Worm (Caenorhabditis elegans) whole organism, L3 larva: Measurements from ENCODE around the gene glr-4.

ENCODE experiments used
- ZK546.5 ChIP-seq: sonication (generic microtip); optimal IDR thresholded peaks from 2 replicates; lab custom pipeline; 2017; ENCODE audit warnings: missing biosample characterization, missing genetic modification characterization
- aly-2 ChIP-seq: fragments of 150-350 bp; optimal IDR thresholded peaks from 2 replicates; lab custom pipeline; 2014; ENCODE audit warnings: missing biosample characterization, missing genetic modification characterization
- ceh-16 ChIP-seq: sonication (generic microtip); optimal IDR thresholded peaks from 2 replicates; lab custom pipeline; 2017; ENCODE audit warnings: missing biosample characterization, missing genetic modification characterization
- ceh-9 ChIP-seq: sonication (generic microtip); optimal IDR thresholded peaks from 2 replicates; lab custom pipeline; 2018; ENCODE audit warnings: missing biosample characterization, missing genetic modification characterization
- daf-12 ChIP-seq: fragments of 150-350 bp; optimal IDR thresholded peaks from 2 replicates; lab custom pipeline; 2014; ENCODE audit warnings: missing biosample characterization, missing genetic modification reagents, missing genetic modification characterization
- elt-1 ChIP-seq: fragments of 150-350 bp; optimal IDR thresholded peaks from 2 replicates; lab custom pipeline; 2014; ENCODE audit warnings: missing biosample characterization, missing genetic modification characterization
- elt-2 ChIP-seq: sonication (generic microtip); optimal IDR thresholded peaks from 2 replicates; lab custom pipeline; 2016; ENCODE audit warnings: missing genetic modification reagents, mild to moderate bottlenecking, missing genetic modification characterization, missing compliant biosample characterization
- elt-3 ChIP-seq, 3 experiments: fragments of 150-350 bp in 1 of 3; sonication (generic microtip) in 2 of 3; optimal IDR thresholded peaks; 2 replicates in 2 of 3; 4 replicates in 1 of 3; lab custom pipeline; 2014 to 2017; ENCODE audit warnings: missing biosample characterization in 3 of 3, missing genetic modification characterization in 3 of 3
- eor-1 ChIP-seq, 2 experiments: fragments of 150-350 bp; optimal IDR thresholded peaks; 2 replicates each; lab custom pipeline; 2014 to 2018; ENCODE audit warnings: missing biosample characterization in 2 of 2, missing genetic modification characterization in 2 of 2
- fkh-10 ChIP-seq: sonication (generic microtip); optimal IDR thresholded peaks from 2 replicates; lab custom pipeline; 2017; ENCODE audit warnings: missing biosample characterization, missing genetic modification reagents, missing genetic modification characterization
- fkh-2 ChIP-seq: fragments of 150-350 bp; optimal IDR thresholded peaks from 2 replicates; lab custom pipeline; 2014; ENCODE audit warnings: missing biosample characterization, missing genetic modification reagents, missing genetic modification characterization
- fos-1 ChIP-seq: fragments of 150-350 bp; optimal IDR thresholded peaks from 2 replicates; lab custom pipeline; 2014; ENCODE audit warnings: missing biosample characterization, missing genetic modification characterization
- hmg-11 ChIP-seq: sonication (generic microtip); optimal IDR thresholded peaks from 2 replicates; lab custom pipeline; 2016; ENCODE audit warnings: missing genetic modification characterization, missing compliant biosample characterization
- lin-15B ChIP-seq: fragments of 150-350 bp; optimal IDR thresholded peaks from 2 replicates; lab custom pipeline; 2014; ENCODE audit warnings: missing biosample characterization, missing genetic modification characterization
- lin-39 ChIP-seq: fragments of 150-350 bp; optimal IDR thresholded peaks from 2 replicates; lab custom pipeline; 2018; ENCODE audit warnings: missing biosample characterization, missing genetic modification reagents, missing genetic modification characterization
- lsy-12 ChIP-seq: sonication (generic microtip); optimal IDR thresholded peaks from 2 replicates; lab custom pipeline; 2016; ENCODE audit warnings: mild to moderate bottlenecking, missing genetic modification characterization, missing compliant biosample characterization
- nhr-11 ChIP-seq: fragments of 150-350 bp; optimal IDR thresholded peaks from 2 replicates; lab custom pipeline; 2014; ENCODE audit warnings: missing biosample characterization, missing genetic modification characterization
- nhr-23 ChIP-seq: fragments of 150-350 bp; optimal IDR thresholded peaks from 2 replicates; lab custom pipeline; 2014; ENCODE audit warnings: missing biosample characterization, missing genetic modification reagents, missing genetic modification characterization
- nhr-237 ChIP-seq: fragments of 150-350 bp; optimal IDR thresholded peaks from 2 replicates; lab custom pipeline; 2014; ENCODE audit warnings: missing biosample characterization, missing genetic modification characterization
- nhr-25 ChIP-seq: sonication (generic microtip); optimal IDR thresholded peaks from 2 replicates; lab custom pipeline; 2017; ENCODE audit warnings: missing biosample characterization, missing genetic modification characterization
- nhr-28 ChIP-seq: fragments of 150-350 bp; optimal IDR thresholded peaks from 2 replicates; lab custom pipeline; 2014; ENCODE audit warnings: missing biosample characterization, missing genetic modification characterization
- nhr-43 ChIP-seq: sonication (generic microtip); optimal IDR thresholded peaks from 2 replicates; lab custom pipeline; 2016; ENCODE audit warnings: mild to moderate bottlenecking, missing genetic modification characterization, missing compliant biosample characterization; ENCODE audit not compliant: poor library complexity, severe bottlenecking
- nhr-67 ChIP-seq: fragments of 150-350 bp; optimal IDR thresholded peaks from 2 replicates; lab custom pipeline; 2014; ENCODE audit warnings: missing biosample characterization, missing genetic modification characterization
- nhr-76 ChIP-seq: fragments of 150-350 bp; sonication (generic microtip); optimal IDR thresholded peaks from 5 replicates; lab custom pipeline; 2014; ENCODE audit warnings: missing biosample characterization, missing genetic modification characterization
- nhr-77 ChIP-seq: fragments of 150-350 bp; optimal IDR thresholded peaks from 2 replicates; lab custom pipeline; 2014; ENCODE audit warnings: missing biosample characterization, missing genetic modification characterization
- pha-4 ChIP-seq: fragments of 150-350 bp; optimal IDR thresholded peaks from 2 replicates; lab custom pipeline; 2014; ENCODE audit warnings: missing biosample characterization, missing genetic modification reagents, missing genetic modification characterization
- pqm-1 ChIP-seq: fragments of 150-350 bp; optimal IDR thresholded peaks from 2 replicates; lab custom pipeline; 2017; ENCODE audit warnings: missing biosample characterization, missing genetic modification characterization, inconsistent platforms
- sea-2 ChIP-seq: fragments of 150-350 bp; sonication (generic microtip); optimal IDR thresholded peaks from 4 replicates; lab custom pipeline; 2014; ENCODE audit warnings: missing biosample characterization, missing genetic modification reagents, missing genetic modification characterization
- skn-1 ChIP-seq: fragments of 150-350 bp; optimal IDR thresholded peaks from 2 replicates; lab custom pipeline; 2014; ENCODE audit warnings: missing biosample characterization, missing genetic modification characterization
- snpc-4 ChIP-seq: fragments of 150-350 bp; optimal IDR thresholded peaks from 2 replicates; lab custom pipeline; 2014; ENCODE audit warnings: missing biosample characterization, missing genetic modification characterization
- tbx-2 ChIP-seq: sonication (generic microtip); optimal IDR thresholded peaks from 2 replicates; lab custom pipeline; 2016; ENCODE audit warnings: mild to moderate bottlenecking, missing genetic modification characterization, missing compliant biosample characterization
- unc-39 ChIP-seq: sonication (generic microtip); optimal IDR thresholded peaks from 4 replicates; lab custom pipeline; 2017; ENCODE audit warnings: missing biosample characterization, missing genetic modification characterization
- unc-62 ChIP-seq: fragments of 150-350 bp; sonication (generic microtip); optimal IDR thresholded peaks from 4 replicates; lab custom pipeline; 2014; ENCODE audit warnings: missing biosample characterization, missing genetic modification reagents, missing genetic modification characterization
- ztf-11 ChIP-seq: fragments of 150-350 bp; optimal IDR thresholded peaks from 2 replicates; lab custom pipeline; 2014; ENCODE audit warnings: missing biosample characterization, missing genetic modification characterization

glr-4 gene

DNA sequence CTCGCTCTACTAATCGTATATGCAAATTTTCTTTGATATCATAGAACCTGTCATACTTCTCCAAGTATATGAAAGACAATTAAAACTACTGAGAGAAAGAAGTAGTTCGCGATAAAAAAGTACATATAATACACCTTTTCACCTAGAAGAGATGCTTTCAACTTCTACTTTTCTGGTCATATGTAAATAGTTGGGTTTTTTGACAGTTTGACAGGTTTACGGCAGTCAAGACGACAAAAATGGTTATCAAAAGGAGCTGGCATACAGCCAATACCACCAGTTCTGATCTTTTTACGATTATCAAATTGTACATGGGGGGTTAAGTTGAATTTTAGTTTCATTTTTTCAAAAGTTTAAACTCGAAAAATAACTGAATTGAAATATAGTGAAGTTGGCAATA, 20.8 kb upstream of the glr-4 start:
- no peak for TF ChIP-seq ceh-9 (tag; lab: Kevin White, UChicago)
- TF ChIP-seq elt-2 = peak; percentile 89
- peak; percentile 39 for TF ChIP-seq pha-4
- peak; percentile 50 for TF ChIP-seq pqm-1 (tag; lab: Kevin White, UChicago)

DNA sequence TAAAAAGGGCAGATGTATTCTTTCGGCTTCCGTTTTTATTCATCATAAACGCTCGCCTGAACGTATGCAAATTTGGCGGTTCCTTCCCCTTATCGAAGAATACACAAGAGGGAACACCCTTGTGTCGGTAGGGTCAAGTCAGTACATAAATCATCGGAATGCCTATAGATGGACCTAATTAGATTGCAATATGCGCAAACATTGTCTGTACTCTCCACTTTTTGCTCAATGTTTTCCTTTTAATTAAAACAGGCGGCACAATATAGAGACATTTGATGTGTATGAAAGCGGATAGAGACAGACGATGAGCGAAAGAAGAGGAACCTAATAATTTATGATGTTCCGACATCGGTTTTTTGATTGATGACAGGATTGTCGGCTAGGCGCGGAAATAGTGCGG, 20.1 kb upstream of the glr-4 start:
- no peak for TF ChIP-seq nhr-76
- no peak for TF ChIP-seq nhr-28 (tag; lab: Kevin White, UChicago)
- TF ChIP-seq elt-2 = no peak
- no peak for TF ChIP-seq hmg-11 (tag; lab: Kevin White, UChicago)
- TF ChIP-seq sea-2 (GFP tag; lab: Kevin White, UChicago) = no peak
- TF ChIP-seq nhr-11 (tag; lab: Kevin White, UChicago) = no peak
- TF ChIP-seq nhr-25 (tag; lab: Kevin White, UChicago) = no peak
- no peak for TF ChIP-seq pha-4
- TF ChIP-seq daf-12 (tag; lab: Kevin White, UChicago) = no peak
- TF ChIP-seq unc-39 (tag; lab: Kevin White, UChicago) = no peak
- TF ChIP-seq pqm-1 (tag; lab: Kevin White, UChicago) = no peak
- no peak for TF ChIP-seq unc-62 (GFP tag; lab: Kevin White, UChicago)

ce11 chrII:7813645-7814044, 19.5 kb upstream of the glr-4 start:
- no peak for TF ChIP-seq ztf-11
- TF ChIP-seq nhr-25 (tag; lab: Kevin White, UChicago) = no peak
- TF ChIP-seq nhr-67 (tag; lab: Kevin White, UChicago) = no peak
- TF ChIP-seq snpc-4 (tag; lab: Kevin White, UChicago) = no peak
- no peak for TF ChIP-seq tbx-2 (tag; lab: Kevin White, UChicago)
- no peak for TF ChIP-seq ZK546.5 (tag; lab: Kevin White, UChicago)
- peak; percentile 33 for TF ChIP-seq pqm-1 (tag; lab: Kevin White, UChicago)
- TF ChIP-seq ceh-16 (tag; lab: Kevin White, UChicago) = no peak
- peak; percentile 74 for TF ChIP-seq elt-2
- no peak for TF ChIP-seq fkh-2 (tag; lab: Kevin White, UChicago)
- no peak for TF ChIP-seq fkh-10 (GFP tag; lab: Kevin White, UChicago)
- TF ChIP-seq nhr-237 (tag; lab: Kevin White, UChicago) = no peak
- no peak for TF ChIP-seq aly-2 (tag; lab: Kevin White, UChicago)
- no peak for TF ChIP-seq eor-1 (tag; optimal IDR thresholded peaks at IDR 0.05; lab: Kevin White, UChicago)
- no peak for TF ChIP-seq nhr-77
- no peak for TF ChIP-seq lin-15B
- TF ChIP-seq unc-39 (tag; lab: Kevin White, UChicago) = no peak
- no peak for TF ChIP-seq nhr-43 (tag; lab: Kevin White, UChicago)
- TF ChIP-seq skn-1 (tag; lab: Kevin White, UChicago) = peak; percentile 43
- TF ChIP-seq fos-1 (tag; lab: Kevin White, UChicago) = no peak
- no peak for TF ChIP-seq daf-12 (tag; lab: Kevin White, UChicago)
- TF ChIP-seq unc-62 (GFP tag; lab: Kevin White, UChicago) = no peak
- TF ChIP-seq lsy-12 (tag; lab: Kevin White, UChicago) = no peak

DNA sequence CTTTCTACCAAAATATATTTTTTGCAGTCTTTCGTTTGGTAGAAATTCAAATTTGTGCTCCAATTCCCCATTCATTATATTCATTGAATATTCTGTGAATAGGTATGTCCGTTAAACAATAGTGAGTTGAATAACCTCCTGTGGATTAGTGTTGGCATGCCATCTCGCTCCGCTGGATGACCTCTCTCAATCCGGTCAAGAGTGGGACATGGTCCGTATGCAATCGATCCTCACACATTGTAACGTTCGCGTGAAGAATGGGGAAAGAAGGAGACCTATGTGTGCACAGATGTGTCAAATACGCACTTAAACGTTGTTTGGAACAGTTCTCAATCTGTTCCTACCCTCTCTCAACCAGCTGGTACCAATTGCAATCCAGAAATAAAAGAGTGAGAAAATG, 19.1 kb upstream of the glr-4 start:
- TF ChIP-seq pqm-1 (tag; lab: Kevin White, UChicago) = no peak
- no peak for TF ChIP-seq lin-39 (tag; lab: Kevin White, UChicago)
- no peak for TF ChIP-seq hmg-11 (tag; lab: Kevin White, UChicago)
- TF ChIP-seq elt-1 (tag; lab: Kevin White, UChicago) = no peak
- TF ChIP-seq fkh-10 (GFP tag; lab: Kevin White, UChicago) = no peak
- no peak for TF ChIP-seq nhr-28 (tag; lab: Kevin White, UChicago)
- TF ChIP-seq nhr-76 = no peak
- TF ChIP-seq snpc-4 (tag; lab: Kevin White, UChicago) = no peak
- no peak for TF ChIP-seq nhr-23 (tag; lab: Kevin White, UChicago)
- no peak for TF ChIP-seq elt-2
- no peak for TF ChIP-seq elt-3 (tag; optimal IDR thresholded peaks at IDR 0.05; lab: Kevin White, UChicago)
- no peak for TF ChIP-seq nhr-11 (tag; lab: Kevin White, UChicago)
- TF ChIP-seq ceh-9 (tag; lab: Kevin White, UChicago) = no peak
- TF ChIP-seq daf-12 (tag; lab: Kevin White, UChicago) = no peak
- TF ChIP-seq, all 47 proteins: peak for 0

DNA sequence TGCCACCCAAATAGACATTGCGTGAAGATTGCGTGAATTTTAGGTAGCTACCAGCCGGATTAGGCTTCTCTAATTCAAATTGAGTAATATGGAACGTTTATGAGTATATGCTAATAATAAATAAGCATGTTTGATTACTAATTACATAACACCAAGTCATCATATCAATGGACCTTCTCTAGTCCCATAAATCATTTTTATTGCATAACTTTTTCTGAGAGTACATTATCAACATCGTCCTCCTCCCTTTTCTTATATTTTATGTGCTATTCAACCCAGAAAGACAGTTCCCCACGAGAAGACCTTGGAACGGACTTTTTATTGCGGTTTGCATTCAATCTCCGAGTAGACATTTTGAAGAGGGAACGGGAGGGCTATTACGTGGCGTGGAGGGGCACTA, 18.2 kb upstream of the glr-4 start:
- TF ChIP-seq nhr-28 (tag; lab: Kevin White, UChicago) (no peak), nhr-25 (tag; lab: Kevin White, UChicago) (peak; percentile 12)
